Fruit fly (Drosophila melanogaster): ENCODE data around the gene CG43231.

CG43231 gene

dm6 chr2L:17747133-17747824, 42.8 kb downstream of the CG43231 start (continued):
- TF ChIP-seq CG14965 (GFP tag; optimal IDR thresholded peaks at IDR 0.05; ENCODE audit: borderline replicate concordance) (no peak), CG11696 (GFP tag; IDR thresholded peaks at IDR 0.05) (no peak), her (GFP tag; optimal IDR thresholded peaks at IDR 0.05) (no peak), CG13775 (GFP tag; optimal IDR thresholded peaks at IDR 0.05) (peak; percentile 22), dmrt99B (tag; optimal IDR thresholded peaks at IDR 0.05) (peak; percentile 49), so (GFP tag; IDR thresholded peaks at IDR 0.05) (no peak), CG12219 (GFP tag; optimal IDR thresholded peaks at IDR 0.05) (no peak), wdn (GFP tag; IDR thresholded peaks at IDR 0.05) (no peak), usp (GFP tag; optimal IDR thresholded peaks at IDR 0.05) (no peak), CG32772 (GFP tag; IDR thresholded peaks at IDR 0.05) (no peak), kay (GFP tag; optimal IDR thresholded peaks at IDR 0.05) (no peak), CG16815 (GFP tag; optimal IDR thresholded peaks at IDR 0.05) (peak; percentile 5), HmgZ (tag; optimal IDR thresholded peaks at IDR 0.05) (no peak), ac (GFP tag; optimal IDR thresholded peaks at IDR 0.05) (no peak), ase (GFP tag; IDR thresholded peaks at IDR 0.05) (no peak), nerfin-1 (tag; optimal IDR thresholded peaks at IDR 0.05) (peak; percentile 38), CG33213 (GFP tag; optimal IDR thresholded peaks at IDR 0.05) (no peak), CG7928 (GFP tag; optimal IDR thresholded peaks at IDR 0.05) (no peak), HLH54F (GFP tag; optimal IDR thresholded peaks at IDR 0.05) (no peak), NfI (GFP tag; optimal IDR thresholded peaks at IDR 0.05) (no peak), sd (tag; optimal IDR thresholded peaks at IDR 0.05) (no peak), CG18011 (GFP tag; optimal IDR thresholded peaks at IDR 0.05) (no peak), Neu2 (GFP tag; optimal IDR thresholded peaks at IDR 0.05; ENCODE audit: borderline replicate concordance) (no peak), CG13123 (GFP tag; optimal IDR thresholded peaks at IDR 0.05) (no peak), CG15011 (GFP tag; optimal IDR thresholded peaks at IDR 0.05) (no peak), rib (GFP tag; IDR thresholded peaks at IDR 0.05) (no peak), Camta (GFP tag; optimal IDR thresholded peaks at IDR 0.05) (no peak), hkb (optimal IDR thresholded peaks at IDR 0.05) (no peak), hkb (GFP tag; IDR thresholded peaks at IDR 0.05) (no peak), CG31388 (GFP tag; optimal IDR thresholded peaks at IDR 0.05) (no peak), Ets97D (GFP tag; optimal IDR thresholded peaks at IDR 0.05) (no peak), lilli (GFP tag; optimal IDR thresholded peaks at IDR 0.05) (no peak), Dll (GFP tag; IDR thresholded peaks at IDR 0.05; ENCODE audit: partially characterized antibody) (no peak), CG15696 (tag; optimal IDR thresholded peaks at IDR 0.05) (peak; percentile 35), CG13296 (GFP tag; optimal IDR thresholded peaks at IDR 0.05) (no peak), CG8924 (tag; optimal IDR thresholded peaks at IDR 0.05) (peak; percentile 71), Spps (tag; optimal IDR thresholded peaks at IDR 0.05) (peak; percentile 50), ttk (GFP tag; IDR thresholded peaks at IDR 0.05) (no peak), CG32767 (GFP tag; IDR thresholded peaks at IDR 0.05) (no peak), emc (GFP tag; optimal IDR thresholded peaks at IDR 0.05) (no peak), CG12391 (tag; optimal IDR thresholded peaks at IDR 0.05) (peak; percentile 72), Atf-2 (GFP tag; optimal IDR thresholded peaks at IDR 0.05) (no peak), dati (GFP tag; IDR thresholded peaks at IDR 0.05) (no peak), Atf3 (GFP tag; optimal IDR thresholded peaks at IDR 0.05) (no peak), CG9437 (GFP tag; optimal IDR thresholded peaks at IDR 0.05) (peak; percentile 29), Lpt (GFP tag; optimal IDR thresholded peaks at IDR 0.05) (no peak), Sox100B (GFP tag; optimal IDR thresholded peaks at IDR 0.05) (peak; percentile 45), zen2 (GFP tag; IDR thresholded peaks at IDR 0.05; ENCODE audit: partially characterized antibody) (no peak), CG14860 (GFP tag; IDR thresholded peaks at IDR 0.05; ENCODE audit: partially characterized antibody) (no peak), CG17568 (GFP tag; optimal IDR thresholded peaks at IDR 0.05) (no peak), org-1 (GFP tag; optimal IDR thresholded peaks at IDR 0.05) (no peak)
